Worm (Caenorhabditis elegans) whole organism, early embryonic: ENCODE results near the gene cwp-5.

Experiments
- aly-1 ChIP-seq: sonication (generic microtip); optimal IDR thresholded peaks from 2 replicates; lab custom pipeline; 2016; ENCODE audit warnings: missing genetic modification characterization, missing compliant biosample characterization
- ama-1 ChIP-seq: fragments of 150-350 bp; optimal IDR thresholded peaks from 2 replicates; lab custom pipeline; 2014
- ceh-36 ChIP-seq: sonication (generic microtip); optimal IDR thresholded peaks from 2 replicates; lab custom pipeline; 2016; ENCODE audit warnings: missing genetic modification characterization, inconsistent platforms, missing compliant biosample characterization
- flt-1 ChIP-seq: fragments of 200-800 bp; sonication (Bioruptor generic); IDR thresholded peaks from 2 replicates; pipeline ENCODE4 v1.3.6; 2022; ENCODE audit warnings: missing genetic modification characterization, missing compliant biosample characterization
- hmbx-1 ChIP-seq: sonication (generic microtip); optimal IDR thresholded peaks from 2 replicates; lab custom pipeline; 2016; ENCODE audit warnings: mild to moderate bottlenecking, missing genetic modification characterization, missing compliant biosample characterization
- hmg-4 ChIP-seq: fragments of 200-800 bp; sonication (Bioruptor generic); optimal IDR thresholded peaks from 2 replicates; lab custom pipeline; 2018; ENCODE audit warnings: mild to moderate bottlenecking, missing genetic modification characterization, missing compliant biosample characterization
- hnd-1 ChIP-seq: sonication (generic microtip); optimal IDR thresholded peaks from 2 replicates; lab custom pipeline; 2016; ENCODE audit warnings: missing genetic modification characterization, missing compliant biosample characterization
- pes-1 ChIP-seq: fragments of 200-800 bp; sonication (Bioruptor generic); IDR thresholded peaks from 2 replicates; pipeline ENCODE4 v1.3.6; 2022; ENCODE audit warnings: missing genetic modification reagents, missing genetic modification characterization, missing compliant biosample characterization
- scrt-1 ChIP-seq: fragments of 200-800 bp; sonication (Bioruptor generic); IDR thresholded peaks from 2 replicates; pipeline ENCODE4 v1.3.6; 2022; ENCODE audit warnings: missing genetic modification characterization, missing compliant biosample characterization
- tbx-11 ChIP-seq: fragments of 200-800 bp; sonication (Bioruptor generic); IDR thresholded peaks from 2 replicates; pipeline ENCODE4 v1.3.6; 2022; ENCODE audit warnings: missing genetic modification characterization, missing compliant biosample characterization
- tbx-37 ChIP-seq: fragments of 200-800 bp; sonication (Bioruptor generic); conservative IDR thresholded peaks from 2 replicates; pipeline ENCODE4 v1.3.6; 2022; ENCODE audit warnings: missing genetic modification reagents, missing genetic modification characterization, missing compliant biosample characterization

ce11 chrX:13234879-13235278 is 45.1 kb upstream of the cwp-5 start, which contains the start of gene K08H2.2:
- TF ChIP-seq flt-1 (GFP tag; lab: Robert Waterston, UW) (no peak), pes-1 (GFP tag; lab: Robert Waterston, UW) (no peak), ceh-36 (tag; lab: Kevin White, UChicago) (no peak), hnd-1 (tag; lab: Kevin White, UChicago) (no peak), hmg-4 (GFP tag; lab: Kevin White, UChicago) (no peak), ama-1 (lab: Kevin White, UChicago) (no peak), hmbx-1 (tag; lab: Kevin White, UChicago) (no peak), scrt-1 (no peak), tbx-37 (GFP tag; lab: Robert Waterston, UW) (no peak), tbx-11 (GFP tag; lab: Robert Waterston, UW) (no peak), aly-1 (tag; lab: Kevin White, UChicago) (no peak)
